Worm (Caenorhabditis elegans) whole organism, early embryonic: ENCODE results near the gene taap-1.

Experiments used
- F13C5.2 ChIP-seq: sonication (generic microtip); optimal IDR thresholded peaks from 2 replicates; lab custom pipeline; 2017; ENCODE audit warnings: mild to moderate bottlenecking, missing genetic modification characterization, inconsistent platforms, missing compliant biosample characterization
- aly-1 ChIP-seq: sonication (generic microtip); optimal IDR thresholded peaks from 2 replicates; lab custom pipeline; 2016; ENCODE audit warnings: missing genetic modification characterization, missing compliant biosample characterization
- ama-1 ChIP-seq: fragments of 150-350 bp; optimal IDR thresholded peaks from 2 replicates; lab custom pipeline; 2014
- ceh-13 ChIP-seq: fragments of 200-800 bp; sonication (Bioruptor generic); optimal IDR thresholded peaks from 2 replicates; lab custom pipeline; 2018; ENCODE audit warnings: mild to moderate bottlenecking, missing genetic modification characterization, missing compliant biosample characterization
- ceh-36 ChIP-seq: sonication (generic microtip); optimal IDR thresholded peaks from 2 replicates; lab custom pipeline; 2016; ENCODE audit warnings: missing genetic modification characterization, inconsistent platforms, missing compliant biosample characterization
- hnd-1 ChIP-seq: sonication (generic microtip); optimal IDR thresholded peaks from 2 replicates; lab custom pipeline; 2016; ENCODE audit warnings: missing genetic modification characterization, missing compliant biosample characterization
- sea-1 ChIP-seq: fragments of 200-800 bp; sonication (Bioruptor generic); conservative IDR thresholded peaks from 2 replicates; pipeline ENCODE4 v1.3.6; 2022; ENCODE audit warnings: missing genetic modification characterization, missing compliant biosample characterization
- tbx-37 ChIP-seq: fragments of 200-800 bp; sonication (Bioruptor generic); conservative IDR thresholded peaks from 2 replicates; pipeline ENCODE4 v1.3.6; 2022; ENCODE audit warnings: missing genetic modification reagents, missing genetic modification characterization, missing compliant biosample characterization
- tra-4 ChIP-seq: sonication (generic microtip); optimal IDR thresholded peaks from 2 replicates; lab custom pipeline; 2017; ENCODE audit warnings: missing genetic modification characterization, missing compliant biosample characterization

DNA sequence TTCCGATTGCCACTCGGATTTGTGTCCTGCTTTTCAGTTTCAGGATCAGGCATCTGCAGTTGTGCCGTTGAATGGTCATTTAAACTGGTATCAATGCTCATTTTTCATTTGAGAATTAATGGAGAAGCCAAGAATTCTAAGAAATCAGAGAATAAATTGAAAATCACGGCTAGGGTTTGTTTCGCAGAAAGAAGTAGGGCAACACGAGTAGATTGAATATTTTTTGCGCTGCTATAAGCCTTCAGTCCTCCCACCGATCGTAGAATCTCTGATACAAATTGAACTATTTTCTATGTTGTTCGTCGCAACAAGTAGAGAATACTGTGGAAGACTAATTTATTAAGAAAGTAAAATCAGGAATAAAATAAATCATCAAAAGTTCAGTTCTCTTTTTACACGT lies 46.6 kb downstream of the taap-1 start, which contains the start of gene acp-3:
- TF ChIP-seq aly-1 (tag; lab: Kevin White, UChicago) (no peak), F13C5.2 (tag; lab: Kevin White, UChicago) (no peak), tra-4 (no peak), hnd-1 (no peak), ceh-13 (no peak), ceh-36 (tag; lab: Kevin White, UChicago) (no peak), ama-1 (lab: Kevin White, UChicago) (no peak), sea-1 (GFP tag; lab: Robert Waterston, UW) (no peak), tbx-37 (no peak)
